Worm (Caenorhabditis elegans): ENCODE results near the gene C28H8.7.

ce11 chrIII:5886893-5887292 is at the start of gene C28H8.7:
- TF ChIP-seq jun-1 (tag; optimal IDR thresholded peaks at IDR 0.05) = no peak
- TF ChIP-seq ama-1 (optimal IDR thresholded peaks at IDR 0.05) = no peak
- TF ChIP-seq lin-15B (tag; optimal IDR thresholded peaks at IDR 0.05) = no peak
- TF ChIP-seq elt-3 (tag; optimal IDR thresholded peaks at IDR 0.05) = no peak
- no peak for TF ChIP-seq fkh-10 (GFP tag; optimal IDR thresholded peaks at IDR 0.05)
- no peak for TF ChIP-seq zag-1 (tag; optimal IDR thresholded peaks at IDR 0.05)
- no peak for TF ChIP-seq nhr-76 (tag; optimal IDR thresholded peaks at IDR 0.05)
- no peak for TF ChIP-seq lin-14 (GFP tag; optimal IDR thresholded peaks at IDR 0.05)
- no peak for TF ChIP-seq elt-2 (tag; optimal IDR thresholded peaks at IDR 0.05)
- no peak for TF ChIP-seq unc-130 (tag; optimal IDR thresholded peaks at IDR 0.05)
